Fruit fly (Drosophila melanogaster): Measurements from ENCODE around the gene SmB.

The SmB gene

dm6 chr2L:10387869-10388726 lies 38.3 kb downstream of the SmB start, which contains the start of gene da (continued):
- no peak for TF ChIP-seq lov (optimal IDR thresholded peaks at IDR 0.05)
- peak; percentile 64; the same call in 1 of the 3 replicates for TF ChIP-seq lov (GFP tag; IDR thresholded peaks at IDR 0.05)
- no peak; the same call in 2 of the 3 replicates for TF ChIP-seq Mrtf (GFP tag; IDR thresholded peaks at IDR 0.05)
- TF ChIP-seq CG9876 (GFP tag; optimal IDR thresholded peaks at IDR 0.05): peak; percentile 19
- peak; percentile 45 for TF ChIP-seq Dad (GFP tag; optimal IDR thresholded peaks at IDR 0.05)
- TF ChIP-seq CG12299 (tag; optimal IDR thresholded peaks at IDR 0.05): no peak
- TF ChIP-seq CG11560 (tag; IDR thresholded peaks at IDR 0.05): no peak
- peak; percentile 38 for TF ChIP-seq Nf-YB (GFP tag; optimal IDR thresholded peaks at IDR 0.05)
- TF ChIP-seq tll (GFP tag; optimal IDR thresholded peaks at IDR 0.05): peak in 1 of 2 experiments; percentile 12
- peak; percentile 73 for TF ChIP-seq Xbp1 (GFP tag; optimal IDR thresholded peaks at IDR 0.05)
- peak; percentile 63 for TF ChIP-seq CG2678 (tag; optimal IDR thresholded peaks at IDR 0.05)
- TF ChIP-seq wek (GFP tag; optimal IDR thresholded peaks at IDR 0.05): peak; percentile 15
- peak; percentile 63 for TF ChIP-seq dmrt99B (tag; optimal IDR thresholded peaks at IDR 0.05)
- peak; percentile 32 for TF ChIP-seq CG8089 (GFP tag; optimal IDR thresholded peaks at IDR 0.05)
- TF ChIP-seq CG18764 (GFP tag; optimal IDR thresholded peaks at IDR 0.05): peak; percentile 33
- no peak for TF ChIP-seq br (optimal IDR thresholded peaks at IDR 0.05)
- peak; percentile 65 for TF ChIP-seq Fer3 (tag; optimal IDR thresholded peaks at IDR 0.05)
- TF ChIP-seq HmgD (GFP tag; optimal IDR thresholded peaks at IDR 0.05): peak; percentile 53
- TF ChIP-seq H15 (GFP tag; IDR thresholded peaks at IDR 0.05): 0 out of 3 replicates have a peak, but pooled peaks have one; percentile 13
- no peak for TF ChIP-seq Gsc (GFP tag; IDR thresholded peaks at IDR 0.05)
- peak; percentile 66 for TF ChIP-seq CG32532 (GFP tag; IDR thresholded peaks at IDR 0.05)
- peak; percentile 62; the same call in 3 of the 4 replicates for TF ChIP-seq Gug (GFP tag; IDR thresholded peaks at IDR 0.05)
- TF ChIP-seq Kr (GFP tag; optimal IDR thresholded peaks at IDR 0.05): no peak
- peak; percentile 56 for TF ChIP-seq Chrac-16 (GFP tag; optimal IDR thresholded peaks at IDR 0.05)
- peak; percentile 54; the same call in 1 of the 2 replicates for TF ChIP-seq unc-4 (GFP tag; IDR thresholded peaks at IDR 0.05; ENCODE audit: partially characterized antibody)
- TF ChIP-seq gcm2 (GFP tag; optimal IDR thresholded peaks at IDR 0.05): no peak
- TF ChIP-seq CG15696 (tag; optimal IDR thresholded peaks at IDR 0.05): peak; percentile 28
- peak; percentile 64 for TF ChIP-seq CG13287 (GFP tag; IDR thresholded peaks at IDR 0.05; ENCODE audit: partially characterized antibody)
- no peak for TF ChIP-seq Optix (GFP tag; IDR thresholded peaks at IDR 0.05)
- no peak for TF ChIP-seq Jarid2 (GFP tag; optimal IDR thresholded peaks at IDR 0.05)
- peak; percentile 7 for TF ChIP-seq kah (GFP tag; optimal IDR thresholded peaks at IDR 0.05)
- no peak for TF ChIP-seq CG3838 (GFP tag; optimal IDR thresholded peaks at IDR 0.05)
- peak; percentile 26 for TF ChIP-seq Fer1 (GFP tag; optimal IDR thresholded peaks at IDR 0.05)
- TF ChIP-seq CG14710 (tag; optimal IDR thresholded peaks at IDR 0.05): peak; percentile 74
- TF ChIP-seq CG11085 (GFP tag; IDR thresholded peaks at IDR 0.05): no peak
- TF ChIP-seq dimm (GFP tag; IDR thresholded peaks at IDR 0.05): no peak
- peak; percentile 63 for TF ChIP-seq NC2β (GFP tag; optimal IDR thresholded peaks at IDR 0.05)
- peak; percentile 74 for TF ChIP-seq slbo (GFP tag; IDR thresholded peaks at IDR 0.05)
- peak; percentile 31; the same call in 1 of the 2 replicates for TF ChIP-seq peb (GFP tag; IDR thresholded peaks at IDR 0.05)
- TF ChIP-seq slou (GFP tag; optimal IDR thresholded peaks at IDR 0.05): no peak
- TF ChIP-seq pfk (GFP tag; optimal IDR thresholded peaks at IDR 0.05): peak; percentile 86
- TF ChIP-seq Dfd (GFP tag; optimal IDR thresholded peaks at IDR 0.05): peak in 1 of 2 experiments; percentile 43
- no peak for TF ChIP-seq Poxn (GFP tag; IDR thresholded peaks at IDR 0.05)
- TF ChIP-seq CG11723 (GFP tag; optimal IDR thresholded peaks at IDR 0.05): peak; percentile 77
- TF ChIP-seq shn (GFP tag; optimal IDR thresholded peaks at IDR 0.05): peak; percentile 7
- no peak for TF ChIP-seq gt (GFP tag; IDR thresholded peaks at IDR 0.05)
- no peak for TF ChIP-seq Usf (GFP tag; optimal IDR thresholded peaks at IDR 0.05)
- TF ChIP-seq ssp (GFP tag; IDR thresholded peaks at IDR 0.05): peak; percentile 98
- TF ChIP-seq tx (GFP tag; optimal IDR thresholded peaks at IDR 0.05): peak; percentile 44
- peak; percentile 72 for TF ChIP-seq Atf3 (GFP tag; optimal IDR thresholded peaks at IDR 0.05)
